Worm (Caenorhabditis elegans) whole organism, young adult: ENCODE measurements around the gene F35D11.4.
A peak's percentile ranks its signal among the peaks of the same experiment; 100 is the strongest.

Experiments used
- F23B12.7 ChIP-seq: sonication (generic microtip); optimal IDR thresholded peaks from 2 replicates; lab custom pipeline; 2017; ENCODE audit warnings: missing genetic modification characterization, mild to moderate bottlenecking, missing compliant biosample characterization, antibody characterized with exemption, moderate library complexity; ENCODE audit not compliant: insufficient read depth
- F33H1.4 ChIP-seq: fragments of 200-800 bp; sonication (Bioruptor generic); IDR thresholded peaks from 2 replicates; pipeline ENCODE4 v1.3.6; 2022; ENCODE audit warnings: missing genetic modification reagents, missing genetic modification characterization, missing compliant biosample characterization
- F37B4.10 ChIP-seq: fragments of 200-800 bp; sonication (Bioruptor generic); IDR thresholded peaks from 2 replicates; pipeline ENCODE4 v1.3.6; 2022; ENCODE audit warnings: missing genetic modification characterization, missing compliant biosample characterization
- F49E8.2 ChIP-seq: sonication (generic microtip); optimal IDR thresholded peaks from 3 replicates; lab custom pipeline; 2017; ENCODE audit warnings: missing genetic modification characterization, mild to moderate bottlenecking, missing compliant biosample characterization, antibody characterized with exemption, moderate library complexity; ENCODE audit not compliant: insufficient read depth
- K12H6.12 ChIP-seq: fragments of 200-800 bp; sonication (Bioruptor generic); optimal IDR thresholded peaks from 2 replicates; lab custom pipeline; 2018; ENCODE audit warnings: mild to moderate bottlenecking, missing genetic modification characterization, missing compliant biosample characterization
- T07F8.4 ChIP-seq: sonication (generic microtip); optimal IDR thresholded peaks from 2 replicates; lab custom pipeline; 2016; ENCODE audit warnings: mild to moderate bottlenecking, missing genetic modification characterization, moderate library complexity, missing compliant biosample characterization
- T26A5.8 ChIP-seq: sonication (generic microtip); optimal IDR thresholded peaks from 2 replicates; lab custom pipeline; 2016; ENCODE audit warnings: missing genetic modification characterization, missing compliant biosample characterization
- Y95B8A.8 ChIP-seq: fragments of 200-800 bp; sonication (Bioruptor generic); IDR thresholded peaks from 2 replicates; pipeline ENCODE4 v1.3.6; 2022; ENCODE audit warnings: missing genetic modification reagents, missing genetic modification characterization, missing compliant biosample characterization
- aptf-2 ChIP-seq: fragments of 200-800 bp; sonication (Bioruptor generic); conservative IDR thresholded peaks from 2 replicates; pipeline ENCODE4 v1.3.6; 2022; ENCODE audit warnings: missing genetic modification reagents, missing genetic modification characterization, missing compliant biosample characterization
- attf-5 ChIP-seq: fragments of 200-800 bp; sonication (Bioruptor generic); optimal IDR thresholded peaks from 2 replicates; lab custom pipeline; 2018; ENCODE audit warnings: mild to moderate bottlenecking, missing genetic modification characterization, missing compliant biosample characterization
- cebp-2 ChIP-seq: fragments of 200-800 bp; sonication (Bioruptor generic); IDR thresholded peaks from 2 replicates; pipeline ENCODE4 v1.3.6; 2022; ENCODE audit warnings: missing genetic modification characterization, missing compliant biosample characterization
- ceh-27 ChIP-seq: fragments of 200-800 bp; sonication (Bioruptor generic); optimal IDR thresholded peaks from 2 replicates; lab custom pipeline; 2018; ENCODE audit warnings: mild to moderate bottlenecking, missing genetic modification characterization, moderate library complexity, missing compliant biosample characterization
- ceh-58 ChIP-seq: fragments of 200-800 bp; sonication (Bioruptor generic); IDR thresholded peaks from 2 replicates; pipeline ENCODE4 v1.3.6; 2022; ENCODE audit warnings: missing genetic modification characterization, missing compliant biosample characterization
- ceh-91 ChIP-seq: fragments of 200-800 bp; sonication (Bioruptor generic); IDR thresholded peaks from 2 replicates; pipeline ENCODE4 v1.3.6; 2022; ENCODE audit warnings: missing genetic modification reagents, missing genetic modification characterization, missing compliant biosample characterization
- chd-7 ChIP-seq: sonication (generic microtip); optimal IDR thresholded peaks from 2 replicates; lab custom pipeline; 2016; ENCODE audit warnings: mild to moderate bottlenecking, missing genetic modification characterization, moderate library complexity, missing compliant biosample characterization
- dpl-1 ChIP-seq: fragments of 150-350 bp; optimal IDR thresholded peaks from 2 replicates; lab custom pipeline; 2014; ENCODE audit warnings: missing biosample characterization, missing genetic modification reagents, missing genetic modification characterization
- efl-1 ChIP-seq: fragments of 150-350 bp; optimal IDR thresholded peaks from 2 replicates; lab custom pipeline; 2014; ENCODE audit warnings: missing biosample characterization, missing genetic modification reagents, missing genetic modification characterization
- egl-18 ChIP-seq: fragments of 200-800 bp; sonication (Bioruptor generic); IDR thresholded peaks from 2 replicates; pipeline ENCODE4 v1.3.6; 2022; ENCODE audit warnings: missing genetic modification reagents, missing genetic modification characterization, missing compliant biosample characterization
- ets-4 ChIP-seq: fragments of 200-800 bp; sonication (Bioruptor generic); optimal IDR thresholded peaks from 2 replicates; lab custom pipeline; 2018; ENCODE audit warnings: mild to moderate bottlenecking, missing genetic modification characterization, missing compliant biosample characterization
- hlh-12 ChIP-seq: sonication (generic microtip); optimal IDR thresholded peaks from 2 replicates; lab custom pipeline; 2016; ENCODE audit warnings: missing genetic modification characterization, missing compliant biosample characterization
- hmg-20 ChIP-seq: fragments of 200-800 bp; sonication (Bioruptor generic); IDR thresholded peaks from 2 replicates; pipeline ENCODE4 v1.3.6; 2022; ENCODE audit warnings: missing genetic modification reagents, missing genetic modification characterization, missing compliant biosample characterization
- lin-40 ChIP-seq: sonication (generic microtip); optimal IDR thresholded peaks from 2 replicates; lab custom pipeline; 2016; ENCODE audit warnings: missing genetic modification characterization, mild to moderate bottlenecking, missing compliant biosample characterization, missing genotype, missing genetic modification reagents
- lsl-1 ChIP-seq: fragments of 200-800 bp; sonication (Bioruptor generic); optimal IDR thresholded peaks from 2 replicates; lab custom pipeline; 2018; ENCODE audit warnings: mild to moderate bottlenecking, missing genetic modification characterization, moderate library complexity, missing compliant biosample characterization
- madf-3 ChIP-seq: fragments of 200-800 bp; sonication (Bioruptor generic); IDR thresholded peaks from 2 replicates; pipeline ENCODE4 v1.3.6; 2022; ENCODE audit warnings: missing genetic modification reagents, missing genetic modification characterization, missing compliant biosample characterization
- mcd-1 ChIP-seq: fragments of 200-800 bp; sonication (Bioruptor generic); IDR thresholded peaks from 2 replicates; pipeline ENCODE4 v1.3.6; 2022; ENCODE audit warnings: missing genetic modification reagents, missing genetic modification characterization, missing compliant biosample characterization
- mxl-1 ChIP-seq: sonication (generic microtip); optimal IDR thresholded peaks from 2 replicates; lab custom pipeline; 2016; ENCODE audit warnings: missing genetic modification characterization, missing compliant biosample characterization
- nfya-2 ChIP-seq: fragments of 200-800 bp; sonication (Bioruptor generic); IDR thresholded peaks from 2 replicates; pipeline ENCODE4 v1.3.6; 2022; ENCODE audit warnings: missing genetic modification reagents, missing genetic modification characterization, missing compliant biosample characterization
- nhr-80 ChIP-seq: sonication (generic microtip); optimal IDR thresholded peaks from 2 replicates; lab custom pipeline; 2016; ENCODE audit warnings: missing genetic modification characterization, missing compliant biosample characterization
- pha-4 ChIP-seq: fragments of 150-350 bp; sonication (generic microtip); optimal IDR thresholded peaks from 2 replicates; lab custom pipeline; 2014; ENCODE audit warnings: missing biosample characterization, missing genetic modification reagents, missing genetic modification characterization
- tbp1 ChIP-seq: fragments of 200-800 bp; sonication (Bioruptor generic); optimal IDR thresholded peaks from 2 replicates; lab custom pipeline; 2018; ENCODE audit warnings: mild to moderate bottlenecking, missing genetic modification characterization, missing compliant biosample characterization
- tlf-1 ChIP-seq: fragments of 200-800 bp; sonication (Bioruptor generic); optimal IDR thresholded peaks from 2 replicates; lab custom pipeline; 2018; ENCODE audit warnings: mild to moderate bottlenecking, missing genetic modification characterization, missing compliant biosample characterization
- unc-130 ChIP-seq: sonication (generic microtip); optimal IDR thresholded peaks from 2 replicates; lab custom pipeline; 2016; ENCODE audit warnings: missing genetic modification reagents, missing genetic modification characterization, missing compliant biosample characterization
- ztf-22 ChIP-seq: fragments of 200-800 bp; sonication (Bioruptor generic); optimal IDR thresholded peaks from 2 replicates; lab custom pipeline; 2018; ENCODE audit warnings: mild to moderate bottlenecking, missing genetic modification characterization, moderate library complexity, missing compliant biosample characterization
- ztf-26 ChIP-seq: sonication (generic microtip); optimal IDR thresholded peaks from 2 replicates; lab custom pipeline; 2017; ENCODE audit warnings: missing genetic modification characterization, missing compliant biosample characterization
- ztf-3 ChIP-seq: fragments of 200-800 bp; sonication (Bioruptor generic); optimal IDR thresholded peaks from 2 replicates; lab custom pipeline; 2018; ENCODE audit warnings: mild to moderate bottlenecking, missing genetic modification characterization, missing compliant biosample characterization

F35D11.4 gene

ce11 chrII:4604680-4605079 lies 1.5 kb downstream of the F35D11.4 start (continued):
- TF ChIP-seq ets-4 (GFP tag; lab: Kevin White, UChicago) (no peak), tbp1 (GFP tag; lab: Kevin White, UChicago) (peak; percentile 33), dpl-1 (GFP tag; lab: Kevin White, UChicago) (peak; percentile 42), chd-7 (tag; lab: Kevin White, UChicago) (no peak), F33H1.4 (GFP tag; lab: Robert Waterston, UW) (peak; percentile 73), lsl-1 (GFP tag; lab: Kevin White, UChicago) (peak; percentile 99)

ce11 chrII:4606687-4607297 lies 3.6 kb downstream of the F35D11.4 start:
- TF ChIP-seq ceh-27 (GFP tag; lab: Kevin White, UChicago) (peak; percentile 31), ztf-26 (no peak), nhr-80 (peak; percentile 50), attf-5 (no peak)

- TF ChIP-seq nfya-2 (no peak), F23B12.7 (tag; lab: Kevin White, UChicago) (no peak), pha-4 (tag; lab: Kevin White, UChicago) (no peak), T07F8.4 (tag; lab: Kevin White, UChicago) (no peak), lin-40 (no peak), mcd-1 (GFP tag; lab: Robert Waterston, UW) (no peak), cebp-2 (GFP tag; lab: Robert Waterston, UW) (no peak), hlh-12 (tag; lab: Kevin White, UChicago) (no peak), ztf-22 (GFP tag; lab: Kevin White, UChicago) (no peak), efl-1 (GFP tag; lab: Kevin White, UChicago) (no peak), egl-18 (GFP tag; lab: Robert Waterston, UW) (no peak), mxl-1 (no peak), dpl-1 (GFP tag; lab: Kevin White, UChicago) (no peak)
Observed at ce11 chrII:4608073-4608472, 4.8 kb downstream of the F35D11.4 start, which contains the start of gene F35D11.3. Gene F35D11.3, plus strand, starts transcription at chrII:4608372.

DNA sequence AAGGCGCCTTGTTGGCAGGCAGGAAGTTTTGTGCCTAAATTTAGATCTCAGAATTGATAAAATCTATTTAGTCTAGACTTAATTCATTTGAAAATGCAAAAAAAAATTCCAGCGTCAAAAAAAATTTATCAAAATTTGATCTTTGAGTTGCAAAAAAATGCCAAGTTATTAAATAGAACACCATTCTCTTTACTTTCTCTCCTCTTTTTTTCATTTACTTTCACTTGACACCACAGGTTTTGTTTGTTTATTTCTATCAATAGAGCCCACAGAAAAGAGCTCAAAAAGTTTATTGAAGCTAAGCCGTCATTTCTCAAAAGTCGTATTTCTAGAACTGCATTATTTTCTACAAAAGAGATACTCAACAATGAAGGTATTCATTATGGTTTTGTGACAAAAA lies 9.5 kb downstream of the F35D11.4 start, which contains the start of gene pqn-35:
Gene pqn-35 (plus strand): TSS at position 301 of the 400 bp plus-strand sequence.
- TF ChIP-seq T26A5.8 (tag; lab: Kevin White, UChicago) (no peak), K12H6.12 (no peak), ztf-3 (GFP tag; lab: Kevin White, UChicago) (no peak), tlf-1 (GFP tag; lab: Kevin White, UChicago) (no peak), F49E8.2 (tag; lab: Kevin White, UChicago) (no peak), hmg-20 (GFP tag; lab: Robert Waterston, UW) (no peak), Y95B8A.8 (GFP tag; lab: Robert Waterston, UW) (no peak), madf-3 (no peak)

DNA sequence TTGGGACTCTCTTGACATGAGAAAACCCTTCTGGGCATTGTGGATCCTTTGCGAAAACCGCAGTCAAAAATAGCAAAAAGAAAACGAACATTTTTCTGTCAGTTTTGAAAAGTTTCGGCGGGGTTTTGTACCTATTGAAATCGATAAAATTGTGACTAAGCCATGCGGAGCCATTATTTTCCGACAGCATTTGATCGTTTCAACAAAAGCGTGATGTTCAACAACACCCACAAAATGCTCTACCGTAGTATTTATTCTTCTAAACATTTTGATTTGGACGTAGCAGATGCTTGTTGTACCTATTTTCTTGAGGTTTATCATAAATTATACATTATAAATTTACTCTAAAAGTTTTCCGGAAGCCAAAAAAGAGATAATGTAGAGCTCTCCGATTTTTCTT lies 13.2 kb downstream of the F35D11.4 start, which contains the start of gene clec-136:
Gene clec-136 (minus strand): TSS at position 101 of the 400 bp plus-strand sequence.
- TF ChIP-seq mcd-1 (GFP tag; lab: Robert Waterston, UW) (no peak), nfya-2 (no peak), F37B4.10 (GFP tag; lab: Robert Waterston, UW) (no peak), ceh-91 (GFP tag; lab: Robert Waterston, UW) (no peak), aptf-2 (GFP tag; lab: Robert Waterston, UW) (no peak), attf-5 (no peak), unc-130 (no peak), ceh-58 (GFP tag; lab: Robert Waterston, UW) (no peak)
